Fruit fly (Drosophila melanogaster) ovary, adult (tissue): Measurements from ENCODE around the gene Ssl1.

ENCODE experiments used
- CG17801 ChIP-seq: fragments of 200-800 bp; optimal IDR thresholded peaks from 2 replicates; lab custom pipeline; 2019; ENCODE audit warnings: missing biosample characterization, mild to moderate bottlenecking, missing genetic modification characterization, moderate library complexity; ENCODE audit not compliant: partially characterized antibody

The Ssl1 gene

DNA sequence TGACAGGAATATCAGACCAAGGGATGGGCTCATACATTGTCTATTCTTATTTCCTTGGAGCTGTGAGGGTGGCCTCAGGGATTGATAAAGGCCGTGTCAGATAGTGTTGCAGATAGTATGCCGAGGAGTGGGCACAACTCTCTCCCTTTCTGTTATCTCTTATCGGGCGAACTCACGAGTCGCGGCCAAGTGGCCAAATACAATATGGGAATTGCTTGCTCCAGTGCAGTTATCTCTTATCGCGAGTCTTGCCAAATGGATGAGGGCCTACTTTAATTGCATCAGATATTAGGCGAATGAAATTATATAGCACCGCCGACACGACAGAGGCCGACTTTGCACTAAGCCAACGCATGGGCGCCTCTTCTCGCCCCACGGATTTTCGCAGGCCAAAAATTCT is 8.1 kb downstream of the Ssl1 start:
- no peak for TF ChIP-seq CG17801

DNA sequence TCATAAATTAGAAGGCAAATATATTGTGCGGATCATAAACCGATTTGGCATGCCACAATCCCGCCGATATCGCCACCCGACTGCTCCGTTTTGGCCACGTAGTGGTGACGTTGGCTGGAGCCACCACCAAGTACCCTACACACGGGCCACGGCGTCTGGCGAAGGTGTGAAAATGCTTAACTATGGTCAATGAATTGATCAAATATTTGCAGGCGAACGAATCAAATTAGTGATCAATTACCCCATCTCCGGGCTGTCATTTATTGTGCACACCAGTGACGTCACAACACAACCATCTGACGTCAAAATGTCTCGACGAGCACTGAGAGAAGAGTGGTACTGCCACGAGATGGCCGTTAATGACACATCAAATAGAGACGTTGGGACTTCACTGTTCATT is 8.8 kb downstream of the Ssl1 start:
- no peak for TF ChIP-seq CG17801

DNA sequence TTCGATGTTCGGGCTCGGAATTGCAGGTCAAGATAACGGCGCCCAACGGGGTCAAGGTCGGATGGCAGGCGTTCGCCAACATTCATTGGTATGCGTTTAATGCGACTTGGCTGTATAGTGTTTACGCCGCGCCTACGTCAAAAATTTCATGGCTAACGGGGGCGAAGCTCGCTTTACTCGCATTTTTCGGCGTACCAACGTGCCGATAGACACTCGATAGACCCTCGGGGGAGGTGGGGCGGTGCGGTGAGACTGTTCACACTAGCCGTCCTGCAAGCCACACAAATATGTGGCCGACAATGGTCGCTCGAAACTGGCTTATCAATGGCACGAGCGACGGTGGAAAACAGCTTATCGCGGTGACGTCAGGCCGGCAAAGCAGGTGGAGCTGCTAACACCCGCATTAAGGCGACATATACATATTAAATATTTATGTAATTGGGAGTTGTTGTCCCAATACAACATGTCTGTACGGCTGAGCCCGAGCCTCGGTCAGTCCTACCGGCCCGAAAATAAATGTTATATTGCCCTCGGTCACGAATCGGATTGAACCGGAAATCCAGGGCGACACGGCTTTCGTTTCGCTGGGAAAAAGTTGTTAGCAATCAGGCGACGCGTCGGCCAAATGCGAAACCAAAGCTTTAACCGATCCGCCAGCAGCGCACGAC is 9.8 kb downstream of the Ssl1 start:
- TF ChIP-seq CG17801: no peak

DNA sequence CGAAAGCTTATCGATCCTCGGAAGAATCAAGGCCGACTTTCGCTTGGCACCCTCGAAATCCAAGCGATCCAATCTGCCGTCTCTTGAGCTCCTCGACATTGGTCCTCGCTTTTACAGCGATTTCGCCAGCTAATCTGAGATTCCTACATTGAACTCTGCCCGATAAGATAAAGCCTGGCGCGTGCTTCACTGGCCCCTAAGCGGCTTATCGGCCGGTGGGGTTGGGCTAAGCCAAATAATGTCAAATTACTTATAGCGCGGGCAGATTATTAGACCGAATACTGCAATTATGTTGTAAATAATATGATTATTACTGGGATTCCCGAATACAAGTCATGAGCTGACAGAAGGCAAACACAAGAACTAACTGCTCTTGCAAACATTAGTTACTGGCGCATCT is 11.1 kb downstream of the Ssl1 start:
- TF ChIP-seq CG17801: no peak

DNA sequence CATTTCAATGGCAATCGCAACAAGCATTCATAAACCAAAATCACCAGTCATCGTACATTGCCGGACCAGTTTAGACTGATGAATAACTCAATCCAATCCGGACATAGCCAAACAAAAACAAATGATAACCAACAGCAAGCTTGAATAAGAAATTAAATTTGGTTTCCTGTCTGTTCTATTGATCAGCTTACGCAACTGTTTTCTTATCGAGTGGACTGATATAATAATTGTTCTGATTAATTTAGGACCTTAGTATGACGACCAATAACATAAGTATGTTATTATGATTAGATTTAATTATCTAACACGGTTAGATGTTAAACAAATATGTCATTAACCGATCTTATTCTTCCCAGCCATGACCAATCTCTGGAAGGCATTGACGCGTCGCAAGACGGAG is 12.1 kb downstream of the Ssl1 start:
- TF ChIP-seq CG17801: no peak

DNA sequence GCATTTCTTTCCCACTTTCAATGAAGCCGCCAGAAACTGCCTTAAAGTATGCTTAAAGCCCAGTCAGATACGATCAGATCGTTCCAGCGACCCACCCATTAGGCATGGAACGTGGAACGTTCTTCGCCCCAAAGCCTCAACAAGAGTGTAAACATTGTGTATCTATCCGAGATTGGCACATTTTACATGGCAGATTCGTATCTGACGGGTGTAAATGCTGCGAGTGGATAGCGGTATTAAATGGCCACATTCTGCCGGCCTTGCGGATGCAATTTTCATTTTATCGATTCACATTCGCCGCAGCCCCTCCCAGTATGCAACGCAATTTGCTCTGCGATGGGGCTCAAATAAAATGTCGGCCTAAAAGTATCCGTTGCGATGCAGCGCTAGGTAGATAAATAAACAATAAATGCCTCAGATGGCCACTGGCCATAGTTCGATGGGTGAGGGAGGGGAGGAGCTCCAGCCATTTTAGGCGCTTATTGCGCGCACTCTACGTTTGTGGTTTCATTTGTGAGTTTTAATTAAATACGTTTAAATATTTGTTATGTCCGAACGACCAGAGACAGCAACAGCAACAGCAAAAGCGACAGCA is 15.9 kb downstream of the Ssl1 start:
- TF ChIP-seq CG17801: no peak

DNA sequence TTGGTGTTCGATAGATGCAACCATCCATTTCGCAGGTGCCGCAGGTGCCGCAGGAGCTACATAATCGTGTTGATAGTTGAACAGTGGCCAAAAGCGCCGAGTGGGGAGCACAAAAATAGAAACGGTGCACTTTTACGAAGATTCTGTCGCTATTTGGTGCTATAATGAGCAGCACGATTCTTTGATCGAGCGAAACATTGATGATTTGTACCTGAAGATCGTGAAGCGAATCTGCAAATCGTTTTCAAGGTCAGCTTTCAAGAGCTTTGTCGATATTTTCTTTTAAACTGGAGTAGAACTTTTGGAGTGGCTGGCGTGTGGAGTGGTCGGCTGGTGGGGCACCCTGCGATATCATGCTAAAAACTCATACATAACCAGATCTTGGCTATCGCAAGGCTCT is 19.6 kb downstream of the Ssl1 start, which contains the start of gene CG11131:
Gene CG11131 (plus strand): TSS at position 301 of the 400 bp plus-strand sequence.
- TF ChIP-seq CG17801: no peak

DNA sequence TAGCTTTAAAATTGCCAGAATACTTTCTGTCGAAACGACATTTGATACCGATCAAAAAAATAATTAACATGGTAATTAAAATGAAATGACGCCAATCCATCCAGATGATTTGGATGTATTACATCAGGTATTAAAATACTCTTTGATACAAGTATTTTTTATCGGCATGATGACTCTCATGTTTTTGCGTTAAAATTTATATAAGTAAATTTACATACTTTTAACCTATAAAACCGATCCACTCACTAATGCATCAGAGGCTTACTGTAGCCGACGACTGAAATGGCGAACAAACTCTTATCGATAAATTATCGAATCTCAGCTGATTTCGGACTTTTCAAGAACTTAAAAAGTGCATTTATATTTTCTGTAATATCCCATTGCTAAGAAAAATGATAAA is 22.7 kb downstream of the Ssl1 start, which contains the start of gene BoYb:
Gene BoYb (plus strand): TSS at position 301 of the 400 bp plus-strand sequence.
- TF ChIP-seq CG17801: no peak

DNA sequence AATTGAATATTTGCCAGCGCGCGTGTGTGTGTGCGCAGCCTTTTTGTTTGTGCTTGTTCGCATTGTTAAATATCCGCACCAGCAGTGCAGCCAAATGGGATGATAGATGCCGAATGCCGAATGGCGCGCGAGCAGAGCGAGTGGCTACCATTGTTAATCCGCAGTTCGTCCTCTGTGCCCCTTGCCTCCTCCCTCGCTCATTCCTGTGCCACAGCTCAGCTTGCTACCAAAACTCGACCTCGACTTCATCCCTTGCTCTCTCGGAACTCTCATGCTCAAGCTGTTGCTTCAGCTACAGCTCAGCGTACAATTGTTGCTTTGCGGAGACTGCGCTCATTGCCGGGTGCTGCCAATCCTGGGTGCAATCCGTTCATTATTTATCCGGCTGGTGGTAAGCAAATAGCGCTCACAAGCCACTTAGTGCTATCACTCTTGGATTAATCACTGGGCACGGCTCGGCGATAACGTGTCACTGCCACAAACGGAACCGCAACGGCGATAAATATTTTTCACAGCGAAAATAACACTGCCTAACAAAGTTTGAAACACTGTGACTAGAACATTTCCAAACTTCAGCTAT is 30.5 kb downstream of the Ssl1 start:
- TF ChIP-seq CG17801: no peak

DNA sequence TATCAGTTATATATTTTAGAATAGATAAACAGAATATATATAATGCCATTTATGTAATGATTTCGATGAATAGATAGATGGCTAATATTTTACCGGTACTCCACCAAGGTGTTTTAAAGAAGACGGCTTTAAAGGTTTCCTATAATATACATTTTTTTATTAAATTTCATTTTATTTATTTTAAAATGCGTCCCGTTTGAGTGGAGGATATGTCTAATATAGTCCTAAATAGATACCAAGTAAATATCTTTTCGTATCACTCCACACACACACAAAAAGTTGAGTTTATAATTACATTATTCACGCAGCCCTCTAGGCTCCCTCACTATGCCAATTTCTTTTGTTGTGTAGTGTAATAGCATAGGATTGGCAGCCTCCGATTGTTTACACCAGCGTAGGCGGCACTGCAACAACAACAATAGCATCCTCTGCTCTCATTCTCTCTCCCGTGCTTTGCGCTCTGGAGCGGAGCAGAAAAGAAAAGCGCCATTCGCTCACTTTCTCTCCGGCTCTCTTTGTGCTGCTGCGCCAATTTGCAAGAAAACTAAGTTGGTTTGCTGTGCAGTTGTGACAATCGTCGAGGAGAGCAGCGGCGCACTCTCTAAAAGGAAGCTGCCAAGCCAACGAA is 31.1 kb downstream of the Ssl1 start, which contains the start of gene CG12768:
Gene CG12768 (plus strand): TSS at position 578 of the 628 bp plus-strand sequence.
- TF ChIP-seq CG17801: no peak
